Worm (Caenorhabditis elegans) whole organism, L3 larva: ENCODE measurements around the gene col-33.

Experiments used
- R02D3.7 ChIP-seq: fragments of 150-350 bp; optimal IDR thresholded peaks from 2 replicates; lab custom pipeline; 2014; ENCODE audit warnings: missing biosample characterization, missing genetic modification characterization
- ama-1 ChIP-seq: fragments of 150-350 bp; optimal IDR thresholded peaks from 2 replicates; lab custom pipeline; 2018
- ceh-16 ChIP-seq: sonication (generic microtip); optimal IDR thresholded peaks from 2 replicates; lab custom pipeline; 2017; ENCODE audit warnings: missing biosample characterization, missing genetic modification characterization
- ceh-28 ChIP-seq: fragments of 150-350 bp; optimal IDR thresholded peaks from 2 replicates; lab custom pipeline; 2014; ENCODE audit warnings: missing biosample characterization, missing genetic modification reagents, missing genetic modification characterization
- ceh-82 ChIP-seq: fragments of 150-350 bp; optimal IDR thresholded peaks from 2 replicates; lab custom pipeline; 2014; ENCODE audit warnings: missing biosample characterization, missing genetic modification characterization
- ceh-9 ChIP-seq: sonication (generic microtip); optimal IDR thresholded peaks from 2 replicates; lab custom pipeline; 2018; ENCODE audit warnings: missing biosample characterization, missing genetic modification characterization
- daf-12 ChIP-seq: fragments of 150-350 bp; optimal IDR thresholded peaks from 2 replicates; lab custom pipeline; 2014; ENCODE audit warnings: missing biosample characterization, missing genetic modification reagents, missing genetic modification characterization
- egl-27 ChIP-seq: sonication (generic microtip); optimal IDR thresholded peaks from 4 replicates; lab custom pipeline; 2017; ENCODE audit warnings: missing biosample characterization, missing genetic modification reagents, missing genetic modification characterization
- egl-5 ChIP-seq: fragments of 150-350 bp; optimal IDR thresholded peaks from 2 replicates; lab custom pipeline; 2017; ENCODE audit warnings: missing biosample characterization, missing genetic modification reagents, missing genetic modification characterization, inconsistent platforms
- elt-1 ChIP-seq: fragments of 150-350 bp; optimal IDR thresholded peaks from 2 replicates; lab custom pipeline; 2014; ENCODE audit warnings: missing biosample characterization, missing genetic modification characterization
- elt-2 ChIP-seq: sonication (generic microtip); optimal IDR thresholded peaks from 2 replicates; lab custom pipeline; 2016; ENCODE audit warnings: missing genetic modification reagents, mild to moderate bottlenecking, missing genetic modification characterization, missing compliant biosample characterization
- elt-3 ChIP-seq, 3 experiments: fragments of 150-350 bp in 1 of 3; sonication (generic microtip) in 2 of 3; optimal IDR thresholded peaks; 2 replicates in 2 of 3; 4 replicates in 1 of 3; lab custom pipeline; 2014 to 2017; ENCODE audit warnings: missing biosample characterization in 3 of 3, missing genetic modification characterization in 3 of 3
- eor-1 ChIP-seq, 2 experiments: fragments of 150-350 bp; optimal IDR thresholded peaks; 2 replicates each; lab custom pipeline; 2014 to 2018; ENCODE audit warnings: missing biosample characterization in 2 of 2, missing genetic modification characterization in 2 of 2
- fkh-2 ChIP-seq: fragments of 150-350 bp; optimal IDR thresholded peaks from 2 replicates; lab custom pipeline; 2014; ENCODE audit warnings: missing biosample characterization, missing genetic modification reagents, missing genetic modification characterization
- fos-1 ChIP-seq: fragments of 150-350 bp; optimal IDR thresholded peaks from 2 replicates; lab custom pipeline; 2014; ENCODE audit warnings: missing biosample characterization, missing genetic modification characterization
- hmg-11 ChIP-seq: sonication (generic microtip); optimal IDR thresholded peaks from 2 replicates; lab custom pipeline; 2016; ENCODE audit warnings: missing genetic modification characterization, missing compliant biosample characterization
- jun-1 ChIP-seq: fragments of 150-350 bp; optimal IDR thresholded peaks from 2 replicates; lab custom pipeline; 2014; ENCODE audit warnings: missing biosample characterization, missing genetic modification reagents, missing genetic modification characterization
- lsy-12 ChIP-seq: sonication (generic microtip); optimal IDR thresholded peaks from 2 replicates; lab custom pipeline; 2016; ENCODE audit warnings: mild to moderate bottlenecking, missing genetic modification characterization, missing compliant biosample characterization
- mdl-1 ChIP-seq: fragments of 150-350 bp; optimal IDR thresholded peaks from 2 replicates; lab custom pipeline; 2014; ENCODE audit warnings: missing biosample characterization, missing genetic modification characterization
- mml-1 ChIP-seq: fragments of 150-350 bp; sonication (generic microtip); optimal IDR thresholded peaks from 3 replicates; lab custom pipeline; 2014; ENCODE audit warnings: missing biosample characterization, missing genetic modification characterization
- nhr-12 ChIP-seq: fragments of 150-350 bp; optimal IDR thresholded peaks from 2 replicates; lab custom pipeline; 2014; ENCODE audit warnings: missing biosample characterization, missing genetic modification characterization
- nhr-23 ChIP-seq: fragments of 150-350 bp; optimal IDR thresholded peaks from 2 replicates; lab custom pipeline; 2014; ENCODE audit warnings: missing biosample characterization, missing genetic modification reagents, missing genetic modification characterization
- nhr-25 ChIP-seq: sonication (generic microtip); optimal IDR thresholded peaks from 2 replicates; lab custom pipeline; 2017; ENCODE audit warnings: missing biosample characterization, missing genetic modification characterization
- nhr-43 ChIP-seq: sonication (generic microtip); optimal IDR thresholded peaks from 2 replicates; lab custom pipeline; 2016; ENCODE audit warnings: mild to moderate bottlenecking, missing genetic modification characterization, missing compliant biosample characterization; ENCODE audit not compliant: poor library complexity, severe bottlenecking
- nhr-67 ChIP-seq: fragments of 150-350 bp; optimal IDR thresholded peaks from 2 replicates; lab custom pipeline; 2014; ENCODE audit warnings: missing biosample characterization, missing genetic modification characterization
- nhr-76 ChIP-seq: fragments of 150-350 bp; sonication (generic microtip); optimal IDR thresholded peaks from 5 replicates; lab custom pipeline; 2014; ENCODE audit warnings: missing biosample characterization, missing genetic modification characterization
- pqm-1 ChIP-seq: fragments of 150-350 bp; optimal IDR thresholded peaks from 2 replicates; lab custom pipeline; 2017; ENCODE audit warnings: missing biosample characterization, missing genetic modification characterization, inconsistent platforms
- skn-1 ChIP-seq: fragments of 150-350 bp; optimal IDR thresholded peaks from 2 replicates; lab custom pipeline; 2014; ENCODE audit warnings: missing biosample characterization, missing genetic modification characterization
- snpc-4 ChIP-seq: fragments of 150-350 bp; optimal IDR thresholded peaks from 2 replicates; lab custom pipeline; 2014; ENCODE audit warnings: missing biosample characterization, missing genetic modification characterization
- unc-39 ChIP-seq: sonication (generic microtip); optimal IDR thresholded peaks from 4 replicates; lab custom pipeline; 2017; ENCODE audit warnings: missing biosample characterization, missing genetic modification characterization
- unc-62 ChIP-seq: fragments of 150-350 bp; sonication (generic microtip); optimal IDR thresholded peaks from 4 replicates; lab custom pipeline; 2014; ENCODE audit warnings: missing biosample characterization, missing genetic modification reagents, missing genetic modification characterization
- zag-1 ChIP-seq: fragments of 150-350 bp; optimal IDR thresholded peaks from 2 replicates; lab custom pipeline; 2014; ENCODE audit warnings: missing biosample characterization, missing genetic modification characterization
- ztf-11 ChIP-seq: fragments of 150-350 bp; optimal IDR thresholded peaks from 2 replicates; lab custom pipeline; 2014; ENCODE audit warnings: missing biosample characterization, missing genetic modification characterization
- ztf-4 ChIP-seq: fragments of 150-350 bp; optimal IDR thresholded peaks from 2 replicates; lab custom pipeline; 2014; ENCODE audit warnings: missing biosample characterization, missing genetic modification characterization

Gene col-33

DNA sequence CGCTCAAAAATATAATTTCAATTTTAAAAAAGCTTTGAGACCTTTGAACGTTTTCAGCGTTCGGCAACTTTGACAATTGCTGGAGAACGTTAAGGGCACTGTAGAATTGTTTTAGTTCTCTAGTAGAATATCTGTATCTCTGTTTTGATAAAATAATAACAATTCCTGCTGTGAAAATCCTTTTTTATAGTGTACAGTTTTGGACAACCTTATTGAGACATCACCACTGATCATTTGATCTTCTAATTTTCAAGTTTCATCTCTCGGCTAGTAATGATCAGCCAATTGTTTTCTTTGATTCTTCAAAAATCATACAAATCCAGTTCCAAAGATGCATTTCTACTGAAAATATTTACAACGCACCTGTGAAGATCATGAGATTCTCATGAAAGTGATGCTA, 29.5 kb downstream of the col-33 start, which contains the start of gene F15E6.10:
Gene F15E6.10, plus strand, starts transcription at position 301 of the 400 bp plus-strand sequence.
- TF ChIP-seq nhr-12 (tag; lab: Kevin White, UChicago) (no peak), egl-27 (tag; lab: Kevin White, UChicago) (no peak), mdl-1 (tag; lab: Kevin White, UChicago) (no peak), zag-1 (no peak), ztf-11 (tag; lab: Kevin White, UChicago) (no peak), nhr-23 (tag; lab: Kevin White, UChicago) (no peak), fos-1 (tag; lab: Kevin White, UChicago) (no peak), mml-1 (tag; lab: Kevin White, UChicago) (no peak), ceh-82 (no peak), ama-1 (lab: Kevin White, UChicago) (no peak), unc-62 (GFP tag; lab: Kevin White, UChicago) (no peak), ceh-28 (tag; lab: Kevin White, UChicago) (no peak), daf-12 (tag; lab: Kevin White, UChicago) (no peak), fkh-2 (tag; lab: Kevin White, UChicago) (no peak)

DNA sequence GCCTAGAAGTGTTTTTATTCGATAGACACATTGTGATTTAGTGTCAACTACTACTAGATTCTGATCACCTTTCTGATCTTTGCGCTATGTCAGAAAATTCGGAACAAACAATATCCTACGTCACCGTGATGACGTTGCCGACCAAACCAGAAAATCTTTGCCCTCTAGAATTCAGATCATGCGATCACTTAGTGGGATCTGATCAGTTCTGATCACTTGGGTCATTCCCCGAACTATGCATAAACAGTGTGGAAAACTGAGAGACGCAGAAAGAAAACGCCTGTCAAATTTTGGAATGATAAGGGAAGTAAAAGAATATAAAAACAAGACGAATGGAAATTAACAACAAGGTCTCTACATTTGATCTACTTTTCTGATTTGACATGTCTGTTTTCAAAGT, 31.5 kb downstream of the col-33 start, which contains the start of gene F15E6.3:
Gene F15E6.3, plus strand, starts transcription at position 344 of the 400 bp plus-strand sequence.
- TF ChIP-seq nhr-67 (no peak), ceh-28 (tag; lab: Kevin White, UChicago) (peak; percentile 32), nhr-23 (tag; lab: Kevin White, UChicago) (peak; percentile 89), unc-39 (tag; lab: Kevin White, UChicago) (no peak), nhr-43 (peak; percentile 76), elt-3 (tag; optimal IDR thresholded peaks at IDR 0.05; lab: Kevin White, UChicago) (peak in 1 of 3 experiments; percentile 36), ceh-16 (tag; lab: Kevin White, UChicago) (no peak), nhr-25 (tag; lab: Kevin White, UChicago) (peak; percentile 60)
- TF ChIP-seq, all 47 proteins: peak for 5

DNA sequence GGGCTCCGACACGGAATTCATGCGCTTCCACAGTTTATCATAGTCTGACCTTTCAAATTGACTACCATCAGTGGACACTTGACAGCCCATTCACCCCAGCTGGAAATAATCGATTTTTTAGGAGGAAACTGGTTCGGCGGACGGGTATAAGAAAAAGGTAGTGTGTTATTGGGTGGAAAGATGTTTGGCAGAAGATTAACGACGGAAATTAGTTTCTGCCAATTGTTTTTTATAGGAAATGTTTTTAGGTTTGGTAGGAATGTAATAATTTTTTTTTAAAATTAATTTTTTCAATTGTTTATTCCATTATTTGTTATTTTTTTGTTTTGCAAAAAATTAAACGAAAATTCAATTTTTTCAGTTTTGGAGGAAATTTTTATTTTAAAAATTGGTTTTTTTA, 35.9 kb downstream of the col-33 start, which contains the start of gene F15E6.9:
Gene F15E6.9, minus strand, starts transcription at position 101 of the 400 bp plus-strand sequence.
- TF ChIP-seq eor-1 (tag; optimal IDR thresholded peaks at IDR 0.05; lab: Kevin White, UChicago) (no peak), daf-12 (tag; lab: Kevin White, UChicago) (no peak), egl-5 (tag; lab: Kevin White, UChicago) (no peak), elt-3 (tag; optimal IDR thresholded peaks at IDR 0.05; lab: Kevin White, UChicago) (no peak), nhr-67 (no peak), elt-2 (tag; lab: Kevin White, UChicago) (no peak), elt-1 (tag; lab: Kevin White, UChicago) (no peak), skn-1 (tag; lab: Kevin White, UChicago) (no peak), jun-1 (no peak), mdl-1 (tag; lab: Kevin White, UChicago) (no peak)

DNA sequence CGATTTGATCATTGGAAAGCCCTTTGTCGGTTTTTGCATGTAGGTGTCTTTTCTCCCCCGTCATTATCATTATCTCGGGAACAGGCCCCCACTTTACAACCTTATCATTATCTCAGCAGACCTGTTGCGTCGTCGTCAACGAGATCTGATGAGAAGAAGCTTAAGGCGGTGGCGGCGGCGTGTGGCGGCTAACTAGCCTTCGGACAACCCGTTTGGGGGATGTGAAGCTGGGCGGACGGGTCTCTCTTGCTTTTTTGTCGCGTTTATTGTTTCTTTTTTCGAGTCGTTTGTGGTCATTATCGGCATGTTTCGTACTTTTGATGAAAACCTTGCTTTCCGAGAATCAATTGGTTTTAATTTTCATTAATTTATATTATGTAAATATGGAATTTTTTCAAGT, 36.9 kb downstream of the col-33 start:
- TF ChIP-seq nhr-23 (tag; lab: Kevin White, UChicago) (peak; percentile 19), nhr-43 (peak; percentile 57), nhr-25 (tag; lab: Kevin White, UChicago) (peak; percentile 54), ztf-4 (tag; lab: Kevin White, UChicago) (no peak), fos-1 (tag; lab: Kevin White, UChicago) (no peak), unc-39 (tag; lab: Kevin White, UChicago) (no peak), hmg-11 (tag; lab: Kevin White, UChicago) (no peak), pqm-1 (tag; lab: Kevin White, UChicago) (no peak), R02D3.7 (tag; lab: Kevin White, UChicago) (no peak), jun-1 (no peak)
- TF ChIP-seq, all 47 proteins: peak for 3

DNA sequence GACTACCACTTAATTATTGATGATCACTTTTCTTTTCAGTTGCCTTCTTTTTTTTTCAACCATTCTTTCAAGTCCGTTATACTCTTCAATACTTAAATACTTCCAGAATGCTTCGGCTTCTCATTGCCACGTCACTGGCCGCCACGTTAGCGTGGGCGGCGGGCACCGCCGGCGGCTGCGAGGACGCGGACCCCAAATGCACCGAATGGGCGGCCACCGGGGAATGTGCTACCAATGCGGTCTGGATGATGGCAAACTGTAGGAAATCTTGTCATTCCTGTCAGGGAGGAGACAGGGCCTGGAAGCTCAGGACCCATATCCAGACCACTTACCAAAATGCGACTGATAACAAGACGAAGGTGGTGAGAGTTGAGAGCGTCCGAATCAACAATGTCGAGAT, 38.1 kb downstream of the col-33 start, which contains the start of gene lgc-22:
Gene lgc-22, plus strand, starts transcription at position 105 of the 400 bp plus-strand sequence.
- TF ChIP-seq ceh-9 (tag; lab: Kevin White, UChicago) (no peak), ztf-11 (tag; lab: Kevin White, UChicago) (no peak), nhr-76 (tag; lab: Kevin White, UChicago) (no peak), lsy-12 (tag; lab: Kevin White, UChicago) (no peak), snpc-4 (tag; lab: Kevin White, UChicago) (no peak), nhr-67 (no peak), nhr-12 (tag; lab: Kevin White, UChicago) (no peak), pqm-1 (tag; lab: Kevin White, UChicago) (no peak), ceh-82 (no peak), ztf-4 (tag; lab: Kevin White, UChicago) (no peak)
